Worm (Caenorhabditis elegans): ENCODE results near the gene cat-2.

DNA sequence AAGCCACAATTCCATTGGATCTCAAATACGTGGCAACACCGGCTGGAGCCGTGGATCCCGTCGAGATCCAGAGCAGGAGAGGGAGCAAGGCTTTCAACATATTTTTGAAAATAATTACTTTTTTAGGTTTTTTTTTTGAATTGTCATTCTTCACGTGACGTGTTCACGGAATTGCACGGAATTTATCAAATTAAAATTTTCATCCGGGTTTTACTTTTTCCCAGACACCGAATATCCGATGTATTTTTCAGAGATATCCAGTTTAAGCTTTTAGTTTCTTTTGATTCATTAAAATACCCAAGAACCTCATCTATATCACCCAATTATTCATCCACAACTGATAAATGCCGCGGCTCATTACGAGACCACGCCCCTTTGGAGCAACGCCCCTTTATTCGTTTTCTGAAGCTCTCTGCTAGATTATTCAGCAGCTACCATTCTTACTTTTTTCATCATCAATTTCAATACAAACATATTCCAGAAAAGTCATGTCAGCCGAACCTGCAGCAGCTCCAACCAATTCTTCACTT, 39.4 kb downstream of the cat-2 start, which contains the start of the genes clec-117 and B0432.1:
- no peak for TF ChIP-seq F23B12.7 (tag; optimal IDR thresholded peaks at IDR 0.05; ENCODE audit: insufficient read depth)
- no peak for TF ChIP-seq unc-62 (GFP tag; optimal IDR thresholded peaks at IDR 0.05)
- TF ChIP-seq ama-1 (optimal IDR thresholded peaks at IDR 0.05) = no peak
- TF ChIP-seq ama-1 (GFP tag; optimal IDR thresholded peaks at IDR 0.05) = no peak
- no peak for TF ChIP-seq efl-1 (GFP tag; optimal IDR thresholded peaks at IDR 0.05)
- no peak for TF ChIP-seq snpc-4 (GFP tag; optimal IDR thresholded peaks at IDR 0.05)
- TF ChIP-seq snpc-4 (tag; optimal IDR thresholded peaks at IDR 0.05) = no peak
- no peak for TF ChIP-seq F49E8.2 (tag; optimal IDR thresholded peaks at IDR 0.05; ENCODE audit: insufficient read depth)
- no peak for TF ChIP-seq pha-4 (tag; optimal IDR thresholded peaks at IDR 0.05)
- TF ChIP-seq lin-54 (GFP tag; optimal IDR thresholded peaks at IDR 0.05) = no peak
- TF ChIP-seq F39B2.1 (GFP tag; IDR thresholded peaks at IDR 0.05) = no peak
- no peak for TF ChIP-seq ztf-22 (GFP tag; optimal IDR thresholded peaks at IDR 0.05)
- no peak for TF ChIP-seq zim-3 (tag; optimal IDR thresholded peaks at IDR 0.05)
